Worm (Caenorhabditis elegans): ENCODE data around the gene mrpl-49.

The mrpl-49 gene

ce11 chrV:12697364-12697901, 31.0 kb upstream of the mrpl-49 start, which contains the start of gene istr-1:
istr-1 (plus strand) TSS chrV:12697858.
- TF ChIP-seq nfya-1 (tag; optimal IDR thresholded peaks at IDR 0.05; ENCODE audit: insufficient read depth) (peak; percentile 34), hmg-11 (tag; optimal IDR thresholded peaks at IDR 0.05) (peak; percentile 22), mml-1 (tag; optimal IDR thresholded peaks at IDR 0.05) (no peak), nhr-25 (tag; optimal IDR thresholded peaks at IDR 0.05) (no peak), snpc-4 (tag; optimal IDR thresholded peaks at IDR 0.05) (peak; percentile 17), lin-15B (tag; optimal IDR thresholded peaks at IDR 0.05) (peak; percentile 51), ama-1 (optimal IDR thresholded peaks at IDR 0.05) (no peak), jun-1 (tag; optimal IDR thresholded peaks at IDR 0.05) (peak; percentile 16), pha-4 (tag; optimal IDR thresholded peaks at IDR 0.05) (peak; percentile 36)

DNA sequence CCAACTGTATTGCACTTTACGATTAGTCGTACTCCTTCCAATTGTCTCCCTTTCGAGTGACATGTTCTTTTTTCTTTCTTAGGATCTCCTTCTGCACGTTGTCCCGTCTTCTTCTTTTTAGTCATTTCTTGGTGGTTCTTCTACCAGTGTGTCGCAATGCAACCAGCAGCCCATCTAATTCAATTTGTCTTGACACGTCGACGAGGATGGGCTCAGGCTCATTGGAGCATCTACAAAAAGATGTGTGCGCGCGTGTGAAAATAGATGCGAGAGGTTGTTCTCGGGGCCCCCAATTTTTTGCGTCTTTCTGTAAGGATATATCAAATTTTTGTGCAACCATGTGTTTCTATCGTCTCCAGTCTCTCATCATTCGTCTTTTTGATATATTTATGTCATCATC, 26.8 kb upstream of the mrpl-49 start:
- TF ChIP-seq ceh-82 (tag; optimal IDR thresholded peaks at IDR 0.05) (no peak), fkh-2 (tag; optimal IDR thresholded peaks at IDR 0.05) (no peak), unc-39 (tag; optimal IDR thresholded peaks at IDR 0.05) (no peak), nhr-237 (tag; optimal IDR thresholded peaks at IDR 0.05) (no peak), nhr-67 (tag; optimal IDR thresholded peaks at IDR 0.05) (no peak), daf-12 (tag; optimal IDR thresholded peaks at IDR 0.05) (no peak), fos-1 (tag; optimal IDR thresholded peaks at IDR 0.05) (no peak), unc-62 (GFP tag; optimal IDR thresholded peaks at IDR 0.05) (no peak), elt-3 (tag; optimal IDR thresholded peaks at IDR 0.05) (no peak), zag-1 (tag; optimal IDR thresholded peaks at IDR 0.05) (no peak), ceh-9 (tag; optimal IDR thresholded peaks at IDR 0.05) (no peak), ama-1 (optimal IDR thresholded peaks at IDR 0.05) (no peak), tbx-2 (tag; optimal IDR thresholded peaks at IDR 0.05) (no peak)

DNA sequence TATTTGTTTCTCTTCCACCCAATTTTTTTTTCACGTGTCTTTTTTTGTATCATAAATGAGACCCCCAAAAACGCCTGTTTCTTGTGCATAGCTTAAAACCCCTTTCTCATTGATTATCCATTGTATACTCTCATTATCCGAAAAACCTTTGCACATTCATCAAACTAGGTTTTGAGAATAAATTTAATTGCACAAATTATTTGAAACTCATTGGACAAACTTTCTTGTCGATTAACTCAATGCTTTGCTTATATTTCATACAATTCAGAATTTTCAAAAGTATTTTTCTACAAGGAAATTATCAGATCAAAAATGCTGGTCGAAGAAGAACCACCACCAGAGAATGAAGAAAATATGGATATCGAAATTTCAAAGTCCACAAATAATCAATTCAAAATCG, 24.4 kb upstream of the mrpl-49 start, which contains the start of gene R11D1.1:
Gene R11D1.1, plus strand, starts transcription at position 301 of the 400 bp plus-strand sequence.
- TF ChIP-seq zag-1 (tag; optimal IDR thresholded peaks at IDR 0.05) (no peak), nhr-76 (tag; optimal IDR thresholded peaks at IDR 0.05) (no peak), ceh-9 (tag; optimal IDR thresholded peaks at IDR 0.05) (no peak), lin-39 (tag; optimal IDR thresholded peaks at IDR 0.05) (no peak), daf-12 (tag; optimal IDR thresholded peaks at IDR 0.05) (no peak), nhr-237 (tag; optimal IDR thresholded peaks at IDR 0.05) (no peak), nhr-43 (tag; optimal IDR thresholded peaks at IDR 0.05; ENCODE audit: poor library complexity, severe bottlenecking) (no peak), fos-1 (tag; optimal IDR thresholded peaks at IDR 0.05) (no peak), nhr-11 (tag; optimal IDR thresholded peaks at IDR 0.05) (no peak), egl-27 (tag; optimal IDR thresholded peaks at IDR 0.05) (no peak), nhr-23 (tag; optimal IDR thresholded peaks at IDR 0.05) (no peak), lsy-12 (tag; optimal IDR thresholded peaks at IDR 0.05) (no peak), unc-62 (GFP tag; optimal IDR thresholded peaks at IDR 0.05) (no peak), aly-2 (tag; optimal IDR thresholded peaks at IDR 0.05) (no peak), R02D3.7 (tag; optimal IDR thresholded peaks at IDR 0.05) (no peak), ceh-16 (tag; optimal IDR thresholded peaks at IDR 0.05) (no peak)

- TF ChIP-seq jun-1 (tag; optimal IDR thresholded peaks at IDR 0.05) (no peak), ama-1 (optimal IDR thresholded peaks at IDR 0.05) (no peak), nhr-11 (tag; optimal IDR thresholded peaks at IDR 0.05) (no peak), elt-1 (tag; optimal IDR thresholded peaks at IDR 0.05) (no peak)
Measured at ce11 chrV:12706511-12706910, 21.9 kb upstream of the mrpl-49 start.

DNA sequence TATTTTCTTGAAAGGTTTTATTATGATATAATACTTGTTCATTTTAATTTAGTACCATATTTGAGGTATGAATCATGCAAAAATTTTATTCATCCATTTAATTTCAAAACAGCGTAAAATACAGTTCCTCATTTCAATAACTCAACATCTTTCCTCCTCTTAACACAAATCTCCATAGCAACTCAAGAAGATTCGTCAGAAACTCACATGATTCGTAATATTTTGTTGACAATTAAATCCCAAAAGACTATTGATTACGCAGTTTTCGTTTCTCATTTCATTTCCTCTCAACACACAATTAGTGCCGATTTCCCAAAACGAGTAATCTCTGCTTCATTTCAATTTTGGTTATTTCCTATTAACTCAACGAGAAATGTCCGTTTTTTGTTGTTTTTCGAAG, 20.1 kb upstream of the mrpl-49 start, which contains the start of gene R11D1.2:
Gene R11D1.2, plus strand, starts transcription at position 301 of the 400 bp plus-strand sequence.
- TF ChIP-seq nhr-67 (tag; optimal IDR thresholded peaks at IDR 0.05) = no peak
- no peak for TF ChIP-seq nhr-28 (tag; optimal IDR thresholded peaks at IDR 0.05)
- no peak for TF ChIP-seq nhr-76 (tag; optimal IDR thresholded peaks at IDR 0.05)
- TF ChIP-seq lin-39 (tag; optimal IDR thresholded peaks at IDR 0.05) = no peak
- TF ChIP-seq ceh-16 (tag; optimal IDR thresholded peaks at IDR 0.05) = no peak
- TF ChIP-seq skn-1 (tag; optimal IDR thresholded peaks at IDR 0.05) = no peak
- TF ChIP-seq ZK546.5 (tag; optimal IDR thresholded peaks at IDR 0.05) = no peak
